Worm (Caenorhabditis elegans): ENCODE measurements around the gene nhr-111.

- TF ChIP-seq ceh-39 (tag; optimal IDR thresholded peaks at IDR 0.05): no peak
- TF ChIP-seq unc-39 (tag; optimal IDR thresholded peaks at IDR 0.05): no peak
- TF ChIP-seq sptf-1 (tag; optimal IDR thresholded peaks at IDR 0.05): no peak
- no peak for TF ChIP-seq snpc-4 (tag; optimal IDR thresholded peaks at IDR 0.05)
- TF ChIP-seq flh-1 (GFP tag; optimal IDR thresholded peaks at IDR 0.05): no peak
- TF ChIP-seq pha-4 (tag; optimal IDR thresholded peaks at IDR 0.05): no peak
- TF ChIP-seq ztf-11 (tag; optimal IDR thresholded peaks at IDR 0.05): no peak
- TF ChIP-seq bed-3 (GFP tag; optimal IDR thresholded peaks at IDR 0.05): no peak
- no peak for TF ChIP-seq nhr-2 (tag; optimal IDR thresholded peaks at IDR 0.05)
- no peak for TF ChIP-seq lin-13 (tag; optimal IDR thresholded peaks at IDR 0.05)
- TF ChIP-seq unc-62 (GFP tag; optimal IDR thresholded peaks at IDR 0.05): no peak
- no peak for TF ChIP-seq ceh-83 (GFP tag; optimal IDR thresholded peaks at IDR 0.05)
- no peak for TF ChIP-seq zip-8 (tag; optimal IDR thresholded peaks at IDR 0.05)
- TF ChIP-seq mls-2 (tag; optimal IDR thresholded peaks at IDR 0.05): no peak
These were observed 25.2 kb downstream of the nhr-111 start, which contains the start of gene str-7 for ce11 chrV:16099441-16099840.
